Worm (Caenorhabditis elegans) whole organism, L4 larva: ENCODE measurements around the gene ZK899.5.

Experiments used
- D1046.2 ChIP-seq: fragments of 200-800 bp; sonication (Bioruptor generic); IDR thresholded peaks from 2 replicates; pipeline ENCODE4 v1.3.6; 2022; ENCODE audit warnings: missing genetic modification characterization, missing compliant biosample characterization
- F10B5.3 ChIP-seq: sonication (generic microtip); optimal IDR thresholded peaks from 2 replicates; lab custom pipeline; 2016; ENCODE audit warnings: mild to moderate bottlenecking, missing genetic modification characterization, missing compliant biosample characterization
- F44E2.7 ChIP-seq: fragments of 200-800 bp; sonication (Bioruptor generic); IDR thresholded peaks from 2 replicates; pipeline ENCODE4 v2.1.2; 2022; ENCODE audit warnings: missing genetic modification characterization, missing compliant biosample characterization
- R02D3.7 ChIP-seq: fragments of 150-350 bp; sonication (generic microtip); optimal IDR thresholded peaks from 3 replicates; lab custom pipeline; 2014; ENCODE audit warnings: missing biosample characterization, missing genetic modification characterization
- T20F7.1 ChIP-seq: fragments of 200-800 bp; sonication (Bioruptor generic); optimal IDR thresholded peaks from 2 replicates; lab custom pipeline; 2018; ENCODE audit warnings: mild to moderate bottlenecking, missing genetic modification characterization, missing compliant biosample characterization
- Y48G9A.11 ChIP-seq: fragments of 200-800 bp; sonication (Bioruptor generic); IDR thresholded peaks from 2 replicates; pipeline ENCODE4 v1.3.6; 2022; ENCODE audit warnings: missing genetic modification reagents, missing genetic modification characterization, missing compliant biosample characterization
- ZK546.5 ChIP-seq, 2 experiments: sonication (generic microtip); optimal IDR thresholded peaks; 2 replicates each; lab custom pipeline; 2017; ENCODE audit warnings: missing biosample characterization in 2 of 2, missing genetic modification characterization in 2 of 2
- aha-1 ChIP-seq: fragments of 150-350 bp; peaks from one replicate; lab custom pipeline; 2014; ENCODE audit warnings: missing biosample characterization, missing genetic modification characterization
- aly-2 ChIP-seq: sonication (generic microtip); optimal IDR thresholded peaks from 2 replicates; lab custom pipeline; 2018; ENCODE audit warnings: missing biosample characterization, missing genetic modification characterization
- ama-1 ChIP-seq: fragments of 150-350 bp; optimal IDR thresholded peaks from 2 replicates; lab custom pipeline; 2014; ENCODE audit warnings: inconsistent platforms, mixed read lengths
- arid-1 ChIP-seq: fragments of 200-800 bp; sonication (Bioruptor generic); conservative IDR thresholded peaks from 2 replicates; pipeline ENCODE4 v1.3.6; 2022; ENCODE audit warnings: missing genetic modification reagents, missing genetic modification characterization, missing compliant biosample characterization
- ceh-20 ChIP-seq: fragments of 200-800 bp; sonication (Bioruptor generic); IDR thresholded peaks from 2 replicates; pipeline ENCODE4 v1.3.6; 2022; ENCODE audit warnings: missing genetic modification reagents, missing genetic modification characterization, missing compliant biosample characterization
- ceh-32 ChIP-seq: sonication (generic microtip); optimal IDR thresholded peaks from 2 replicates; lab custom pipeline; 2016; ENCODE audit warnings: mild to moderate bottlenecking, missing genetic modification characterization, missing compliant biosample characterization; ENCODE audit not compliant: poor library complexity
- ceh-44 ChIP-seq: fragments of 200-800 bp; sonication (Bioruptor generic); IDR thresholded peaks from 2 replicates; pipeline ENCODE4 v1.3.6; 2022; ENCODE audit warnings: missing genetic modification reagents, missing genetic modification characterization, missing compliant biosample characterization
- ceh-62 ChIP-seq: sonication (generic microtip); optimal IDR thresholded peaks from 2 replicates; lab custom pipeline; 2017; ENCODE audit warnings: missing biosample characterization, missing genetic modification characterization
- cey-2 ChIP-seq: sonication (generic microtip); optimal IDR thresholded peaks from 3 replicates; lab custom pipeline; 2017; ENCODE audit warnings: missing genetic modification characterization, mild to moderate bottlenecking, missing compliant biosample characterization, antibody characterized with exemption, borderline replicate concordance; ENCODE audit not compliant: insufficient read depth
- daf-16 ChIP-seq, 3 experiments: sonication (generic microtip); optimal IDR thresholded peaks; 2 replicates each; lab custom pipeline; 2016 to 2017; ENCODE audit warnings: missing genetic modification characterization in 3 of 3, missing genetic modification reagents in 3 of 3, mild to moderate bottlenecking in 2 of 3, missing compliant biosample characterization in 2 of 3, missing biosample characterization in 1 of 3, moderate library complexity in 1 of 3
- daf-19 ChIP-seq: fragments of 200-800 bp; sonication (Bioruptor generic); conservative IDR thresholded peaks from 2 replicates; pipeline ENCODE4 v1.3.6; 2022; ENCODE audit warnings: missing genetic modification characterization, missing compliant biosample characterization
- daf-8 ChIP-seq: fragments of 200-800 bp; sonication (Bioruptor generic); IDR thresholded peaks from 2 replicates; pipeline ENCODE4 v1.3.6; 2022; ENCODE audit warnings: missing genetic modification characterization, missing compliant biosample characterization
- dmd-8 ChIP-seq: fragments of 200-800 bp; sonication (Bioruptor generic); IDR thresholded peaks from 2 replicates; pipeline ENCODE4 v1.3.6; 2022; ENCODE audit warnings: missing genetic modification characterization, missing compliant biosample characterization
- dve-1 ChIP-seq: sonication (generic microtip); optimal IDR thresholded peaks from 2 replicates; lab custom pipeline; 2017; ENCODE audit warnings: antibody characterized with exemption, mild to moderate bottlenecking, missing genetic modification characterization, missing compliant biosample characterization; ENCODE audit not compliant: insufficient read depth
- egl-27 ChIP-seq: sonication (generic microtip); optimal IDR thresholded peaks from 3 replicates; lab custom pipeline; 2017; ENCODE audit warnings: missing biosample characterization, missing genetic modification reagents, missing genetic modification characterization
- gei-8 ChIP-seq: fragments of 200-800 bp; sonication (Bioruptor generic); optimal IDR thresholded peaks from 2 replicates; lab custom pipeline; 2018; ENCODE audit warnings: mild to moderate bottlenecking, missing genetic modification characterization, missing compliant biosample characterization
- hmg-1.1 ChIP-seq: fragments of 200-800 bp; sonication (Bioruptor generic); IDR thresholded peaks from 2 replicates; pipeline ENCODE4 v1.3.6; 2022; ENCODE audit warnings: missing genetic modification reagents, missing genetic modification characterization, missing compliant biosample characterization
- jun-1 ChIP-seq: fragments of 150-350 bp; optimal IDR thresholded peaks from 2 replicates; lab custom pipeline; 2014; ENCODE audit warnings: missing biosample characterization, missing genetic modification reagents, missing genetic modification characterization
- lin-13 ChIP-seq: fragments of 150-350 bp; optimal IDR thresholded peaks from 2 replicates; lab custom pipeline; 2014; ENCODE audit warnings: missing biosample characterization, missing genetic modification reagents, missing genetic modification characterization
- lin-29 ChIP-seq: fragments of 200-800 bp; sonication (Bioruptor generic); IDR thresholded peaks from 2 replicates; pipeline ENCODE4 v1.3.6; 2022; ENCODE audit warnings: missing genetic modification reagents, missing genetic modification characterization, missing compliant biosample characterization
- lir-3 ChIP-seq: sonication (generic microtip); optimal IDR thresholded peaks from 2 replicates; lab custom pipeline; 2016; ENCODE audit warnings: mild to moderate bottlenecking, missing genetic modification characterization, missing compliant biosample characterization
- lsy-2 ChIP-seq, 2 experiments: fragments of 150-350 bp in 1 of 2; sonication (generic microtip) in 1 of 2; optimal IDR thresholded peaks; 2 replicates each; lab custom pipeline; 2014 to 2017; ENCODE audit warnings: missing biosample characterization in 2 of 2, missing genetic modification characterization in 2 of 2
- madf-5 ChIP-seq, 2 experiments: fragments of 200-800 bp; sonication (Bioruptor generic); IDR thresholded peaks; 2 replicates each; pipeline ENCODE4 v1.3.6; 2022; ENCODE audit warnings: missing compliant biosample characterization in 2 of 2, missing genetic modification characterization in 2 of 2
- madf-9 ChIP-seq: fragments of 200-800 bp; sonication (Bioruptor generic); conservative IDR thresholded peaks from 2 replicates; pipeline ENCODE4 v1.3.6; 2022; ENCODE audit warnings: missing genetic modification reagents, missing genetic modification characterization, missing compliant biosample characterization
- mdl-1 ChIP-seq, 2 experiments: fragments of 150-350 bp in 1 of 2; sonication (generic microtip) in 1 of 2; optimal IDR thresholded peaks; 2 replicates each; lab custom pipeline; 2014 to 2017; ENCODE audit warnings: missing biosample characterization in 2 of 2, missing genetic modification characterization in 2 of 2
- mdt-29 ChIP-seq: fragments of 200-800 bp; sonication (Bioruptor generic); IDR thresholded peaks from 2 replicates; pipeline ENCODE4 v1.3.6; 2022; ENCODE audit warnings: missing genetic modification reagents, missing genetic modification characterization, missing compliant biosample characterization
- mep-1 ChIP-seq: fragments of 150-350 bp; sonication (generic microtip); optimal IDR thresholded peaks from 3 replicates; lab custom pipeline; 2014; ENCODE audit warnings: missing biosample characterization, missing genetic modification characterization
- mes-2 ChIP-seq: sonication (generic microtip); optimal IDR thresholded peaks from 2 replicates; lab custom pipeline; 2016; ENCODE audit warnings: missing genotype, mild to moderate bottlenecking, missing genetic modification characterization, missing compliant biosample characterization; ENCODE audit not compliant: poor library complexity, severe bottlenecking
- nhr-10 ChIP-seq: fragments of 150-350 bp; optimal IDR thresholded peaks from 2 replicates; lab custom pipeline; 2014; ENCODE audit warnings: missing biosample characterization, missing genetic modification characterization
- nhr-237 ChIP-seq: sonication (generic microtip); optimal IDR thresholded peaks from 2 replicates; lab custom pipeline; 2017; ENCODE audit warnings: missing biosample characterization, missing genetic modification characterization
- nhr-48 ChIP-seq: sonication (generic microtip); optimal IDR thresholded peaks from 2 replicates; lab custom pipeline; 2016; ENCODE audit warnings: mild to moderate bottlenecking, missing genetic modification characterization, missing compliant biosample characterization
- nhr-77 ChIP-seq: fragments of 150-350 bp; optimal IDR thresholded peaks from 2 replicates; lab custom pipeline; 2014; ENCODE audit warnings: missing biosample characterization, missing genetic modification characterization
- php-3 ChIP-seq: fragments of 200-800 bp; sonication (Bioruptor generic); IDR thresholded peaks from 2 replicates; pipeline ENCODE4 v1.3.6; 2022; ENCODE audit warnings: missing genetic modification reagents, missing genetic modification characterization, missing compliant biosample characterization
- rbr-2 ChIP-seq: sonication (generic microtip); optimal IDR thresholded peaks from 2 replicates; lab custom pipeline; 2016; ENCODE audit warnings: missing genotype, missing genetic modification characterization, missing compliant biosample characterization
- saeg-2 ChIP-seq: fragments of 200-800 bp; sonication (Bioruptor generic); IDR thresholded peaks from 2 replicates; pipeline ENCODE4 v1.3.6; 2022; ENCODE audit warnings: missing genetic modification reagents, missing genetic modification characterization, missing compliant biosample characterization
- sdz-12 ChIP-seq: fragments of 200-800 bp; sonication (Bioruptor generic); optimal IDR thresholded peaks from 2 replicates; lab custom pipeline; 2018; ENCODE audit warnings: mild to moderate bottlenecking, missing genetic modification characterization, missing compliant biosample characterization
- snpc-4 ChIP-seq: fragments of 150-350 bp; optimal IDR thresholded peaks from 2 replicates; lab custom pipeline; 2014; ENCODE audit warnings: missing biosample characterization, missing genetic modification characterization
- unc-130 ChIP-seq: sonication (generic microtip); optimal IDR thresholded peaks from 2 replicates; lab custom pipeline; 2016; ENCODE audit warnings: missing genetic modification reagents, missing genetic modification characterization, missing compliant biosample characterization
- unc-62 ChIP-seq, 3 experiments: fragments of 150-350 bp in 1 of 3; sonication (generic microtip); optimal IDR thresholded peaks in 2 of 3; peaks in 1 of 3; 1 replicate in 1 of 3; 2 replicates in 2 of 3; lab custom pipeline; 2014 to 2017; ENCODE audit warnings: missing biosample characterization in 3 of 3, missing genetic modification characterization in 3 of 3, missing genetic modification reagents in 3 of 3, missing genotype in 1 of 3
- vab-7 ChIP-seq: fragments of 200-800 bp; sonication (Bioruptor generic); IDR thresholded peaks from 2 replicates; pipeline ENCODE4 v1.3.6; 2022; ENCODE audit warnings: missing genetic modification reagents, missing genetic modification characterization, missing compliant biosample characterization
- zag-1 ChIP-seq: fragments of 150-350 bp; optimal IDR thresholded peaks from 2 replicates; lab custom pipeline; 2014; ENCODE audit warnings: missing biosample characterization, missing genetic modification characterization
- zfp-3 ChIP-seq: fragments of 200-800 bp; sonication (Bioruptor generic); conservative IDR thresholded peaks from 2 replicates; pipeline ENCODE4 v1.3.6; 2022; ENCODE audit warnings: missing genetic modification reagents, missing genetic modification characterization, missing compliant biosample characterization
- zip-11 ChIP-seq: fragments of 200-800 bp; sonication (Bioruptor generic); IDR thresholded peaks from 2 replicates; pipeline ENCODE4 v1.3.6; 2022; ENCODE audit warnings: missing genetic modification characterization, missing compliant biosample characterization
- zip-2 ChIP-seq: fragments of 150-350 bp; optimal IDR thresholded peaks from 2 replicates; lab custom pipeline; 2014; ENCODE audit warnings: missing biosample characterization, missing genetic modification characterization
- ztf-7 ChIP-seq: fragments of 150-350 bp; optimal IDR thresholded peaks from 2 replicates; lab custom pipeline; 2014; ENCODE audit warnings: missing biosample characterization, missing genetic modification characterization

ZK899.5 gene

ce11 chrX:9441512-9441911, 19.2 kb downstream of the ZK899.5 start, which contains the start of gene memb-1 (continued):
- no peak for TF ChIP-seq unc-130 (GFP tag; lab: Kevin White, UChicago)
- TF ChIP-seq T20F7.1 (GFP tag; lab: Kevin White, UChicago): no peak
- TF ChIP-seq ceh-32 (tag; lab: Kevin White, UChicago): no peak
- TF ChIP-seq F10B5.3 (tag; lab: Kevin White, UChicago): no peak
- TF ChIP-seq madf-9: no peak
- no peak for TF ChIP-seq php-3 (GFP tag; lab: Robert Waterston, UW)
- no peak for TF ChIP-seq sdz-12 (GFP tag; lab: Kevin White, UChicago)
- TF ChIP-seq lin-29 (GFP tag; lab: Robert Waterston, UW): no peak
- no peak for TF ChIP-seq saeg-2 (GFP tag; lab: Robert Waterston, UW)
- no peak for TF ChIP-seq daf-8 (GFP tag; lab: Robert Waterston, UW)
- TF ChIP-seq zip-11 (GFP tag; lab: Robert Waterston, UW): no peak
- TF ChIP-seq R02D3.7: peak; percentile 50
- TF ChIP-seq zfp-3: no peak
- TF ChIP-seq mep-1 (tag; lab: Kevin White, UChicago): peak; percentile 86
- TF ChIP-seq ceh-20 (GFP tag; lab: Robert Waterston, UW): no peak
- no peak for TF ChIP-seq nhr-48
- no peak for TF ChIP-seq jun-1 (tag; lab: Kevin White, UChicago)
- no peak for TF ChIP-seq zag-1 (tag; lab: Kevin White, UChicago)
- TF ChIP-seq mes-2 (tag; lab: Kevin White, UChicago): peak; percentile 91
- TF ChIP-seq mdl-1 (tag; optimal IDR thresholded peaks at IDR 0.05; lab: Kevin White, UChicago): peak in 1 of 2 experiments; percentile 59
- no peak for TF ChIP-seq ama-1 (lab: Kevin White, UChicago)
- TF ChIP-seq gei-8: no peak
- no peak for TF ChIP-seq egl-27
- TF ChIP-seq aly-2 (tag; lab: Kevin White, UChicago): no peak
- no peak for TF ChIP-seq vab-7 (GFP tag; lab: Robert Waterston, UW)
- no peak for TF ChIP-seq zip-2 (tag; lab: Kevin White, UChicago)
- TF ChIP-seq lsy-2 (tag; optimal IDR thresholded peaks at IDR 0.05; lab: Kevin White, UChicago): no peak
- no peak for TF ChIP-seq ceh-62 (tag; lab: Kevin White, UChicago)
- no peak for TF ChIP-seq cey-2 (tag; lab: Kevin White, UChicago)
- no peak for TF ChIP-seq D1046.2
- TF ChIP-seq dmd-8 (GFP tag; lab: Robert Waterston, UW): no peak
- no peak for TF ChIP-seq daf-19 (GFP tag; lab: Robert Waterston, UW)
- TF ChIP-seq lin-13: peak; percentile 25
- no peak for TF ChIP-seq nhr-10 (tag; lab: Kevin White, UChicago)
- no peak for TF ChIP-seq daf-16 (GFP tag; optimal IDR thresholded peaks at IDR 0.05; lab: Kevin White, UChicago)
- TF ChIP-seq daf-16 (tag; optimal IDR thresholded peaks at IDR 0.05; lab: Kevin White, UChicago): peak; percentile 83
- peak; percentile 67 for TF ChIP-seq ztf-7 (tag; lab: Kevin White, UChicago)
- no peak for TF ChIP-seq snpc-4 (tag; lab: Kevin White, UChicago)
- TF ChIP-seq nhr-77 (tag; lab: Kevin White, UChicago): no peak
- TF ChIP-seq ceh-44: no peak
- no peak for TF ChIP-seq mdt-29 (GFP tag; lab: Robert Waterston, UW)
- no peak for TF ChIP-seq madf-5 (GFP tag; IDR thresholded peaks at IDR 0.05; lab: Robert Waterston, UW)
- TF ChIP-seq nhr-237 (tag; lab: Kevin White, UChicago): no peak
- TF ChIP-seq lir-3 (tag; lab: Kevin White, UChicago): no peak
- no peak for TF ChIP-seq unc-62 (GFP tag; optimal IDR thresholded peaks at IDR 0.05 in 1 of 2; lab: Kevin White, UChicago)
- no peak for TF ChIP-seq unc-62 (tag; optimal IDR thresholded peaks at IDR 0.05; lab: Kevin White, UChicago)
- peak; percentile 90 for TF ChIP-seq aha-1 (tag; lab: Kevin White, UChicago)
- peak; percentile 70 for TF ChIP-seq dve-1
- TF ChIP-seq ZK546.5 (tag; optimal IDR thresholded peaks at IDR 0.05; lab: Kevin White, UChicago): no peak
- TF ChIP-seq hmg-1.1 (GFP tag; lab: Robert Waterston, UW): no peak
- TF ChIP-seq Y48G9A.11 (GFP tag; lab: Robert Waterston, UW): no peak
- TF ChIP-seq F44E2.7 (GFP tag; lab: Robert Waterston, UW): no peak
- no peak for TF ChIP-seq arid-1 (GFP tag; lab: Robert Waterston, UW)
- TF ChIP-seq rbr-2 (tag; lab: Kevin White, UChicago): peak; percentile 58
